Worm (Caenorhabditis elegans) whole organism, L2 larva: ENCODE results near the gene T26C5.3.

Source experiments
- aly-2 ChIP-seq: fragments of 150-350 bp; optimal IDR thresholded peaks from 2 replicates; lab custom pipeline; 2014; ENCODE audit warnings: missing biosample characterization, missing genetic modification characterization
- unc-62 ChIP-seq: fragments of 150-350 bp; optimal IDR thresholded peaks from 2 replicates; lab custom pipeline; 2014; ENCODE audit warnings: missing biosample characterization, missing genetic modification reagents, missing genetic modification characterization
- zag-1 ChIP-seq: fragments of 150-350 bp; optimal IDR thresholded peaks from 2 replicates; lab custom pipeline; 2014; ENCODE audit warnings: missing biosample characterization, missing genetic modification characterization
- ztf-4 ChIP-seq: fragments of 150-350 bp; optimal IDR thresholded peaks from 2 replicates; lab custom pipeline; 2014; ENCODE audit warnings: missing biosample characterization, missing genetic modification characterization

- TF ChIP-seq unc-62 (GFP tag; lab: Kevin White, UChicago) (no peak), aly-2 (no peak), zag-1 (tag; lab: Kevin White, UChicago) (no peak), ztf-4 (tag; lab: Kevin White, UChicago) (no peak)
Measured at ce11 chrII:9231240-9231639, 5.1 kb upstream of the T26C5.3 start, which contains the start of gene gst-13.
